Fruit fly (Drosophila melanogaster) whole organism, adult: ENCODE data around the gene ATPsynbeta.
A peak's percentile ranks its signal among the peaks of the same experiment; 100 is the strongest.

Experiments
- CG11617 ChIP-seq: fragments of 200-800 bp; sonication (Bioruptor generic); optimal IDR thresholded peaks from 2 replicates; lab custom pipeline; 2017; ENCODE audit warnings: mild to moderate bottlenecking, missing biosample characterization, missing genetic modification reagents, missing genetic modification characterization
- CG12768 ChIP-seq: fragments of 200-800 bp; sonication (Bioruptor generic); optimal IDR thresholded peaks from 2 replicates; lab custom pipeline; 2017; ENCODE audit warnings: missing biosample characterization, missing genetic modification characterization, mild to moderate bottlenecking, moderate library complexity, missing genetic modification reagents
- CG14711 ChIP-seq: fragments of 200-800 bp; sonication (Bioruptor generic); optimal IDR thresholded peaks from 2 replicates; lab custom pipeline; 2018; ENCODE audit warnings: missing biosample characterization, mild to moderate bottlenecking, missing genetic modification characterization, moderate library complexity
- CG1620 ChIP-seq: fragments of 200-800 bp; sonication (Bioruptor generic); optimal IDR thresholded peaks from 2 replicates; lab custom pipeline; 2016; ENCODE audit warnings: missing biosample characterization, missing genetic modification characterization
- CG33017 ChIP-seq: fragments of 200-800 bp; sonication (Bioruptor generic); optimal IDR thresholded peaks from 2 replicates; lab custom pipeline; 2018; ENCODE audit warnings: missing biosample characterization, mild to moderate bottlenecking, missing genetic modification characterization, moderate library complexity
- CG7045 ChIP-seq: fragments of 200-800 bp; sonication (Bioruptor generic); optimal IDR thresholded peaks from 2 replicates; lab custom pipeline; 2017; ENCODE audit warnings: missing biosample characterization, mild to moderate bottlenecking, missing genetic modification characterization
- CG7101 ChIP-seq: fragments of 200-800 bp; sonication (Bioruptor generic); optimal IDR thresholded peaks from 2 replicates; lab custom pipeline; 2018; ENCODE audit warnings: missing biosample characterization, mild to moderate bottlenecking, missing genetic modification characterization, moderate library complexity
- Clk ChIP-seq: fragments of 200-800 bp; sonication (Bioruptor generic); optimal IDR thresholded peaks from 2 replicates; lab custom pipeline; 2017; ENCODE audit warnings: missing biosample characterization, missing genetic modification characterization
- Crg-1 ChIP-seq: fragments of 200-800 bp; sonication (Bioruptor generic); optimal IDR thresholded peaks from 2 replicates; lab custom pipeline; 2016; ENCODE audit warnings: missing biosample characterization, missing genetic modification characterization
- Mnt ChIP-seq: fragments of 200-800 bp; sonication (Bioruptor generic); optimal IDR thresholded peaks from 2 replicates; lab custom pipeline; 2016; ENCODE audit warnings: missing biosample characterization, mild to moderate bottlenecking, missing genetic modification characterization
- bab1 ChIP-seq: fragments of 200-800 bp; sonication (Bioruptor generic); optimal IDR thresholded peaks from 3 replicates; lab custom pipeline; 2019; ENCODE audit warnings: missing biosample characterization, mild to moderate bottlenecking, missing genetic modification characterization, moderate library complexity
- cic ChIP-seq: fragments of 200-800 bp; sonication (Bioruptor generic); optimal IDR thresholded peaks from 2 replicates; lab custom pipeline; 2017; ENCODE audit warnings: missing biosample characterization, mild to moderate bottlenecking, missing genetic modification characterization, moderate library complexity
- kay ChIP-seq: fragments of 200-800 bp; sonication (Bioruptor generic); peaks from one replicate; lab custom pipeline; 2016; ENCODE audit warnings: missing biosample characterization, missing genetic modification characterization, borderline replicate concordance
- ovo ChIP-seq: fragments of 200-800 bp; sonication (Bioruptor generic); optimal IDR thresholded peaks from 2 replicates; lab custom pipeline; 2016; ENCODE audit warnings: missing biosample characterization, missing genetic modification characterization
- pad ChIP-seq: fragments of 200-800 bp; sonication (Bioruptor generic); optimal IDR thresholded peaks from 3 replicates; lab custom pipeline; 2017; ENCODE audit warnings: missing biosample characterization, missing genetic modification characterization, mild to moderate bottlenecking, moderate library complexity, missing genetic modification reagents
- tj ChIP-seq: fragments of 200-800 bp; sonication (Bioruptor generic); optimal IDR thresholded peaks from 3 replicates; lab custom pipeline; 2017; ENCODE audit warnings: missing biosample characterization, mild to moderate bottlenecking, missing genetic modification characterization, moderate library complexity

Gene ATPsynbeta

dm6 chr4:1061095-1061432, 29.8 kb downstream of the ATPsynbeta start:
- TF ChIP-seq Clk (no peak), CG1620 (GFP tag; lab: Kevin White, UChicago) (no peak), bab1 (no peak), tj (GFP tag; lab: Kevin White, UChicago) (no peak), pad (GFP tag; lab: Kevin White, UChicago) (no peak), ovo (no peak)

DNA sequence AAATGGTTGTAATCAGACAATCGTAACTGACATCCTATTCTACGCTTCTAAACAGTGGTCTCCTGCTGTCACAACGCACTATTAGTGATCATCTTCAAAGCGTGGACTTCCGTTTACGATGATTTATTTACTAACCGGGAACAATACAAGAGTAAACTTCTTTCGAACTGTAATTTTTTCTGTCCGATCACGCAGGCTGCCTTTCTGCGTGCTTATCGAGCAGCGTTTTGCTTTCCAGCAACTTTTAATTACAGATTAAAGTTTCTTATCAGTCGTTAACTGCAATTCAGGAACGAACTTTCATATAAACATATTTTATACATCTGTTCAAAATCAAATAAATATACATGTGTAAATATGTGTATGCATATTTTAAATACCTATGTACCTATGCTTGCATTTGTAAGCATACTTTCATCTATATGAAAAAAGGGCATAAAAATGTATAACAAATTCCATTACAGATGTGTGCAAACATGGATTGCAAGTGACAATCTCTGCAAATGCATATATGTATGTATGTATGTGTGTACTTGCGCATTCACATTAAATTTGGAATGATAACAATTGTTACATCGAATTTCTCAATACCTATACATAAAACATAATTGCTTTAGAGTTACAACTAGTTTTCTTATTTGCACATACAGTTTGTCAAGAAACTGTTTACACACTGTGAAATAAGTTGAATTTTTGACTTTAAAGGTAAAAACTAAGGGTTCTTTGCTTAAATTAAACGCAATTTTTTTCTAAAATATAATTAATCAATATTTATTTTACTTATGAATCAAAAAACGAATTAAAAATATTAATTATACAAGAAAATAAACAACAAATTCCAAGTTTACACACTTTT, 31.9 kb downstream of the ATPsynbeta start:
- TF ChIP-seq pad (GFP tag; lab: Kevin White, UChicago): no peak
- no peak for TF ChIP-seq bab1
- no peak for TF ChIP-seq CG1620 (GFP tag; lab: Kevin White, UChicago)
- peak; percentile 15 for TF ChIP-seq CG14711 (tag; lab: Kevin White, UChicago)
- peak; percentile 33 for TF ChIP-seq kay (GFP tag; lab: Kevin White, UChicago)
- TF ChIP-seq cic (GFP tag; lab: Kevin White, UChicago): no peak

DNA sequence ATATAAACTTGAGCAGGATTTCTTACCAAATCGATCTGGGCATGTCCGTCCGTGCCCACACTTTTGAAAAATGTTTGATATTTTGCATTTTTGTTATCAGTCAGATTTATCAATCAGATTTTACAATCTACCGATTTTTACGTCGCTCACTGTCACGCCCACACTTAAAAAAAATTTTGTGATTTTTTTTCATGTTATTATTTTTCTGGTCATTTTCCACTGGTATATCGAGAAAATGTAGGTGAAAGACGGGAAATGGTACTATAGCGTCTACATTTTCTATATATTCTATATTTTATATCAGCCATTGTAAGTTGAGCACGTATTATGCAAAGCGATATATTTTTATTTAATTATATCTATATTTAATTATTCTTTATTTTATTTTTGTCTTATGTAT, 32.9 kb downstream of the ATPsynbeta start:
- TF ChIP-seq kay (GFP tag; lab: Kevin White, UChicago) (peak; percentile 71), CG7101 (tag; lab: Kevin White, UChicago) (peak; percentile 52), CG33017 (tag; lab: Kevin White, UChicago) (peak; percentile 48), CG11617 (peak; percentile 16), Crg-1 (no peak)

dm6 chr4:1064652-1065218, 33.5 kb downstream of the ATPsynbeta start, which contains the start of gene Zyx:
TSS of gene Zyx (minus strand) at chr4:1065001.
- TF ChIP-seq cic (GFP tag; lab: Kevin White, UChicago) (peak; percentile 75), CG12768 (no peak), CG7101 (tag; lab: Kevin White, UChicago) (no peak), Mnt (GFP tag; lab: Kevin White, UChicago) (no peak), CG7045 (GFP tag; lab: Kevin White, UChicago) (no peak), Crg-1 (no peak), kay (GFP tag; lab: Kevin White, UChicago) (peak; percentile 1)
